Worm (Caenorhabditis elegans) whole organism, L3 larva: Measurements from ENCODE around the gene sptl-1.

ENCODE experiments used
- R02D3.7 ChIP-seq: fragments of 150-350 bp; optimal IDR thresholded peaks from 2 replicates; lab custom pipeline; 2014; ENCODE audit warnings: missing biosample characterization, missing genetic modification characterization
- ZK546.5 ChIP-seq: sonication (generic microtip); optimal IDR thresholded peaks from 2 replicates; lab custom pipeline; 2017; ENCODE audit warnings: missing biosample characterization, missing genetic modification characterization
- ama-1 ChIP-seq: fragments of 150-350 bp; optimal IDR thresholded peaks from 2 replicates; lab custom pipeline; 2018
- ceh-28 ChIP-seq: fragments of 150-350 bp; optimal IDR thresholded peaks from 2 replicates; lab custom pipeline; 2014; ENCODE audit warnings: missing biosample characterization, missing genetic modification reagents, missing genetic modification characterization
- ceh-82 ChIP-seq: fragments of 150-350 bp; optimal IDR thresholded peaks from 2 replicates; lab custom pipeline; 2014; ENCODE audit warnings: missing biosample characterization, missing genetic modification characterization
- ceh-9 ChIP-seq: sonication (generic microtip); optimal IDR thresholded peaks from 2 replicates; lab custom pipeline; 2018; ENCODE audit warnings: missing biosample characterization, missing genetic modification characterization
- daf-12 ChIP-seq: fragments of 150-350 bp; optimal IDR thresholded peaks from 2 replicates; lab custom pipeline; 2014; ENCODE audit warnings: missing biosample characterization, missing genetic modification reagents, missing genetic modification characterization
- egl-27 ChIP-seq: sonication (generic microtip); optimal IDR thresholded peaks from 4 replicates; lab custom pipeline; 2017; ENCODE audit warnings: missing biosample characterization, missing genetic modification reagents, missing genetic modification characterization
- egl-5 ChIP-seq: fragments of 150-350 bp; optimal IDR thresholded peaks from 2 replicates; lab custom pipeline; 2017; ENCODE audit warnings: missing biosample characterization, missing genetic modification reagents, missing genetic modification characterization, inconsistent platforms
- elt-1 ChIP-seq: fragments of 150-350 bp; optimal IDR thresholded peaks from 2 replicates; lab custom pipeline; 2014; ENCODE audit warnings: missing biosample characterization, missing genetic modification characterization
- elt-2 ChIP-seq: sonication (generic microtip); optimal IDR thresholded peaks from 2 replicates; lab custom pipeline; 2016; ENCODE audit warnings: missing genetic modification reagents, mild to moderate bottlenecking, missing genetic modification characterization, missing compliant biosample characterization
- elt-3 ChIP-seq, 3 experiments: fragments of 150-350 bp in 1 of 3; sonication (generic microtip) in 2 of 3; optimal IDR thresholded peaks; 2 replicates in 2 of 3; 4 replicates in 1 of 3; lab custom pipeline; 2014 to 2017; ENCODE audit warnings: missing biosample characterization in 3 of 3, missing genetic modification characterization in 3 of 3
- eor-1 ChIP-seq, 2 experiments: fragments of 150-350 bp; optimal IDR thresholded peaks; 2 replicates each; lab custom pipeline; 2014 to 2018; ENCODE audit warnings: missing biosample characterization in 2 of 2, missing genetic modification characterization in 2 of 2
- fkh-2 ChIP-seq: fragments of 150-350 bp; optimal IDR thresholded peaks from 2 replicates; lab custom pipeline; 2014; ENCODE audit warnings: missing biosample characterization, missing genetic modification reagents, missing genetic modification characterization
- hmg-11 ChIP-seq: sonication (generic microtip); optimal IDR thresholded peaks from 2 replicates; lab custom pipeline; 2016; ENCODE audit warnings: missing genetic modification characterization, missing compliant biosample characterization
- jun-1 ChIP-seq: fragments of 150-350 bp; optimal IDR thresholded peaks from 2 replicates; lab custom pipeline; 2014; ENCODE audit warnings: missing biosample characterization, missing genetic modification reagents, missing genetic modification characterization
- lin-15B ChIP-seq: fragments of 150-350 bp; optimal IDR thresholded peaks from 2 replicates; lab custom pipeline; 2014; ENCODE audit warnings: missing biosample characterization, missing genetic modification characterization
- lin-39 ChIP-seq: fragments of 150-350 bp; optimal IDR thresholded peaks from 2 replicates; lab custom pipeline; 2018; ENCODE audit warnings: missing biosample characterization, missing genetic modification reagents, missing genetic modification characterization
- lsy-12 ChIP-seq: sonication (generic microtip); optimal IDR thresholded peaks from 2 replicates; lab custom pipeline; 2016; ENCODE audit warnings: mild to moderate bottlenecking, missing genetic modification characterization, missing compliant biosample characterization
- mdl-1 ChIP-seq: fragments of 150-350 bp; optimal IDR thresholded peaks from 2 replicates; lab custom pipeline; 2014; ENCODE audit warnings: missing biosample characterization, missing genetic modification characterization
- nfya-1 ChIP-seq: sonication (generic microtip); optimal IDR thresholded peaks from 2 replicates; lab custom pipeline; 2017; ENCODE audit warnings: missing genetic modification characterization, mild to moderate bottlenecking, missing compliant biosample characterization, antibody characterized with exemption, moderate library complexity; ENCODE audit not compliant: insufficient read depth
- nhr-11 ChIP-seq: fragments of 150-350 bp; optimal IDR thresholded peaks from 2 replicates; lab custom pipeline; 2014; ENCODE audit warnings: missing biosample characterization, missing genetic modification characterization
- nhr-12 ChIP-seq: fragments of 150-350 bp; optimal IDR thresholded peaks from 2 replicates; lab custom pipeline; 2014; ENCODE audit warnings: missing biosample characterization, missing genetic modification characterization
- nhr-23 ChIP-seq: fragments of 150-350 bp; optimal IDR thresholded peaks from 2 replicates; lab custom pipeline; 2014; ENCODE audit warnings: missing biosample characterization, missing genetic modification reagents, missing genetic modification characterization
- nhr-237 ChIP-seq: fragments of 150-350 bp; optimal IDR thresholded peaks from 2 replicates; lab custom pipeline; 2014; ENCODE audit warnings: missing biosample characterization, missing genetic modification characterization
- nhr-25 ChIP-seq: sonication (generic microtip); optimal IDR thresholded peaks from 2 replicates; lab custom pipeline; 2017; ENCODE audit warnings: missing biosample characterization, missing genetic modification characterization
- nhr-28 ChIP-seq: fragments of 150-350 bp; optimal IDR thresholded peaks from 2 replicates; lab custom pipeline; 2014; ENCODE audit warnings: missing biosample characterization, missing genetic modification characterization
- nhr-43 ChIP-seq: sonication (generic microtip); optimal IDR thresholded peaks from 2 replicates; lab custom pipeline; 2016; ENCODE audit warnings: mild to moderate bottlenecking, missing genetic modification characterization, missing compliant biosample characterization; ENCODE audit not compliant: poor library complexity, severe bottlenecking
- nhr-67 ChIP-seq: fragments of 150-350 bp; optimal IDR thresholded peaks from 2 replicates; lab custom pipeline; 2014; ENCODE audit warnings: missing biosample characterization, missing genetic modification characterization
- nhr-76 ChIP-seq: fragments of 150-350 bp; sonication (generic microtip); optimal IDR thresholded peaks from 5 replicates; lab custom pipeline; 2014; ENCODE audit warnings: missing biosample characterization, missing genetic modification characterization
- pha-4 ChIP-seq: fragments of 150-350 bp; optimal IDR thresholded peaks from 2 replicates; lab custom pipeline; 2014; ENCODE audit warnings: missing biosample characterization, missing genetic modification reagents, missing genetic modification characterization
- pqm-1 ChIP-seq: fragments of 150-350 bp; optimal IDR thresholded peaks from 2 replicates; lab custom pipeline; 2017; ENCODE audit warnings: missing biosample characterization, missing genetic modification characterization, inconsistent platforms
- sea-2 ChIP-seq: fragments of 150-350 bp; sonication (generic microtip); optimal IDR thresholded peaks from 4 replicates; lab custom pipeline; 2014; ENCODE audit warnings: missing biosample characterization, missing genetic modification reagents, missing genetic modification characterization
- tbx-2 ChIP-seq: sonication (generic microtip); optimal IDR thresholded peaks from 2 replicates; lab custom pipeline; 2016; ENCODE audit warnings: mild to moderate bottlenecking, missing genetic modification characterization, missing compliant biosample characterization
- unc-39 ChIP-seq: sonication (generic microtip); optimal IDR thresholded peaks from 4 replicates; lab custom pipeline; 2017; ENCODE audit warnings: missing biosample characterization, missing genetic modification characterization
- unc-62 ChIP-seq: fragments of 150-350 bp; sonication (generic microtip); optimal IDR thresholded peaks from 4 replicates; lab custom pipeline; 2014; ENCODE audit warnings: missing biosample characterization, missing genetic modification reagents, missing genetic modification characterization
- zag-1 ChIP-seq: fragments of 150-350 bp; optimal IDR thresholded peaks from 2 replicates; lab custom pipeline; 2014; ENCODE audit warnings: missing biosample characterization, missing genetic modification characterization
- ztf-11 ChIP-seq: fragments of 150-350 bp; optimal IDR thresholded peaks from 2 replicates; lab custom pipeline; 2014; ENCODE audit warnings: missing biosample characterization, missing genetic modification characterization
- ztf-4 ChIP-seq: fragments of 150-350 bp; optimal IDR thresholded peaks from 2 replicates; lab custom pipeline; 2014; ENCODE audit warnings: missing biosample characterization, missing genetic modification characterization

Gene sptl-1

DNA sequence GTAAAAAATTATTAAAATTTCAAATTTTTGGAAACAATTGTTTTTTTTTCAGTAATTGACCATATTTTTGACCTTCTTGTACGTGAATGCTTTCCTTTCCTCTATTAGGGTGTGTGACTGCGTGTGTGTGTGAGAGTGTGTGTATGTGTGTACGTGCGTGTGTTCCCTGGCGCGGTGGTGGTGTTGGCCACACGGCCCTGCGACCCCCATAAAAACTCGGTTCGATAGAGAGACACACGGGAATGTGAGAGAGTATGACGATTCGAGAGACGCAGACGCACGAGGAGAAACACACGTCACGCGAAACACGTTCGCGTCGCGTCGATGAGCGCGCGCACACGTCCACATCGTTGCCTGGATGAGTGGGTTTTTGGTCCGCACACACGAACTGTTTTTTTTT lies 32.7 kb upstream of the sptl-1 start (continued):
- peak; percentile 60 for TF ChIP-seq ceh-28 (tag; lab: Kevin White, UChicago)
- no peak for TF ChIP-seq nhr-67
- no peak for TF ChIP-seq egl-27 (tag; lab: Kevin White, UChicago)
- TF ChIP-seq sea-2 (GFP tag; lab: Kevin White, UChicago): no peak
- TF ChIP-seq R02D3.7: peak; percentile 12
- no peak for TF ChIP-seq elt-1 (tag; lab: Kevin White, UChicago)
- peak; percentile 85 for TF ChIP-seq lin-39
- no peak for TF ChIP-seq eor-1 (tag; optimal IDR thresholded peaks at IDR 0.05; lab: Kevin White, UChicago)
- no peak for TF ChIP-seq nhr-28 (tag; lab: Kevin White, UChicago)
- no peak for TF ChIP-seq ama-1 (lab: Kevin White, UChicago)
- peak; percentile 58 for TF ChIP-seq lin-15B
- TF ChIP-seq ceh-9 (tag; lab: Kevin White, UChicago): no peak
- no peak for TF ChIP-seq nhr-237 (tag; lab: Kevin White, UChicago)
- TF ChIP-seq lsy-12 (tag; lab: Kevin White, UChicago): peak; percentile 26
- no peak for TF ChIP-seq ZK546.5 (tag; lab: Kevin White, UChicago)
- no peak for TF ChIP-seq nhr-76 (tag; lab: Kevin White, UChicago)
- peak; percentile 46 for TF ChIP-seq ztf-4 (tag; lab: Kevin White, UChicago)
- TF ChIP-seq unc-39 (tag; lab: Kevin White, UChicago): no peak
- TF ChIP-seq daf-12 (tag; lab: Kevin White, UChicago): no peak
- TF ChIP-seq elt-2 (tag; lab: Kevin White, UChicago): peak; percentile 66

DNA sequence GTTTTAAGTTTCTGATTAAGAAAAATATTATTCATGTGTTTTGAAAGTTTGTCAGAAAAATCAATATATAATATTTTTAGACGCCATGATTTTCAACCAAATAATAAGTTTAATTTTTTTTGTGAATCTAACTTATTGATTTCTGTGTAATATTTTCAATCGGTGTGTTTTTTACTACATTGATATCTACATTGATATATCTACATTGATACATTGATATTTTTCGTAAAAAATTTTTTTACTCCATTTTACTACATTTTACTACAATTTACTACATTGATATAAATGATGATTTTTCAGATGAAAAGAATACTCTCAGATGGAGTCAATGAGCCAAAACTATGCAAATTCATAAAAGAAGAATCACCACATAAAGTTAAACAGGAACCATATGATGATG lies 32.2 kb upstream of the sptl-1 start, which contains the start of gene gmeb-1:
Gene gmeb-1 (plus strand): TSS at position 301 of the 400 bp plus-strand sequence.
- TF ChIP-seq elt-2 (tag; lab: Kevin White, UChicago): no peak
- TF ChIP-seq unc-62 (GFP tag; lab: Kevin White, UChicago): no peak
- TF ChIP-seq sea-2 (GFP tag; lab: Kevin White, UChicago): no peak
- no peak for TF ChIP-seq nhr-76 (tag; lab: Kevin White, UChicago)
- no peak for TF ChIP-seq nhr-67
- TF ChIP-seq R02D3.7: no peak
- TF ChIP-seq hmg-11 (tag; lab: Kevin White, UChicago): no peak
- no peak for TF ChIP-seq pha-4 (tag; lab: Kevin White, UChicago)
- TF ChIP-seq ZK546.5 (tag; lab: Kevin White, UChicago): no peak
- TF ChIP-seq fkh-2 (tag; lab: Kevin White, UChicago): no peak
- no peak for TF ChIP-seq lin-15B
- no peak for TF ChIP-seq nfya-1 (tag; lab: Kevin White, UChicago)
- no peak for TF ChIP-seq nhr-12 (tag; lab: Kevin White, UChicago)
- no peak for TF ChIP-seq egl-27 (tag; lab: Kevin White, UChicago)
- TF ChIP-seq tbx-2: no peak
- no peak for TF ChIP-seq nhr-23 (tag; lab: Kevin White, UChicago)
- TF ChIP-seq mdl-1: no peak
- no peak for TF ChIP-seq jun-1
- TF ChIP-seq ztf-4 (tag; lab: Kevin White, UChicago): no peak
- TF ChIP-seq zag-1: no peak

- TF ChIP-seq pqm-1 (tag; lab: Kevin White, UChicago) (no peak), nhr-11 (tag; lab: Kevin White, UChicago) (no peak), egl-27 (tag; lab: Kevin White, UChicago) (no peak), nfya-1 (tag; lab: Kevin White, UChicago) (no peak), hmg-11 (tag; lab: Kevin White, UChicago) (no peak), ztf-11 (tag; lab: Kevin White, UChicago) (no peak), fkh-2 (tag; lab: Kevin White, UChicago) (no peak), mdl-1 (no peak), unc-62 (GFP tag; lab: Kevin White, UChicago) (no peak), pha-4 (tag; lab: Kevin White, UChicago) (no peak), ztf-4 (tag; lab: Kevin White, UChicago) (no peak), ceh-82 (tag; lab: Kevin White, UChicago) (no peak)
Observed at ce11 chrII:21953-22352, 29.5 kb upstream of the sptl-1 start.

- TF ChIP-seq ZK546.5 (tag; lab: Kevin White, UChicago) (no peak), tbx-2 (no peak), nhr-43 (tag; lab: Kevin White, UChicago) (peak; percentile 49), ama-1 (lab: Kevin White, UChicago) (no peak), egl-5 (no peak), nhr-23 (tag; lab: Kevin White, UChicago) (peak; percentile 18), elt-3 (tag; optimal IDR thresholded peaks at IDR 0.05; lab: Kevin White, UChicago) (no peak), ceh-28 (tag; lab: Kevin White, UChicago) (no peak), pha-4 (tag; lab: Kevin White, UChicago) (no peak), nhr-25 (tag; lab: Kevin White, UChicago) (peak; percentile 39)
- TF ChIP-seq, all 47 proteins: peak for 3
Observed at ce11 chrII:23025-23424, 28.4 kb upstream of the sptl-1 start, which contains the start of gene sqt-2. sqt-2 (plus strand) TSS chrII:23325.
